Fruit fly (Drosophila melanogaster): Measurements from ENCODE around the gene Tspo.

DNA sequence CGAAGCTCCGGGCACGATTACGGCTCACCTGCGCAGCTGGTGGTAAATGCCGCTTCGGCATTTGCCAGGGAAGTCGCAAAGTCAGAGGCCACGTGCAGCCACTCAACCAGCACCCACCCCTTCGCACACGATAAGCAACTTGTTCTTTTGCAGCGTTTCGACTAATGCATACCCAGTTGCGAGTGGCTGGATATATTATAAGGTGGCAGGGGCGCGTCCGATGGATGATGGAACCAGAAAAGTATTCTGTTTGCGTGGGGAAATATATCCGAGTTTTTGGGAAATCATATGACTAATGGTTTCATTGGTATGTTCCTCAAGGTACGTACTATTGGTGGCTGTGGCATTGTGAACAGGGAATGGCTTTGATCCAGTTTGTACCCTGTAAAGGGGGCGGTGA is 9.8 kb upstream of the Tspo start:
- TF ChIP-seq CG8478 (optimal IDR thresholded peaks at IDR 0.05): no peak
- peak; percentile 64 for TF ChIP-seq pan (optimal IDR thresholded peaks at IDR 0.05)
- no peak for TF ChIP-seq usp (GFP tag; optimal IDR thresholded peaks at IDR 0.05)
- TF ChIP-seq psq (optimal IDR thresholded peaks at IDR 0.05): no peak

Measured in whole organism.